Worm (Caenorhabditis elegans) whole organism, L4 larva: ENCODE data around the gene F15D4.4.

Source experiments
- F44E2.7 ChIP-seq: fragments of 200-800 bp; sonication (Bioruptor generic); IDR thresholded peaks from 2 replicates; pipeline ENCODE4 v2.1.2; 2022; ENCODE audit warnings: missing genetic modification characterization, missing compliant biosample characterization
- Y5F2A.4 ChIP-seq: fragments of 200-800 bp; sonication (Bioruptor generic); optimal IDR thresholded peaks from 2 replicates; lab custom pipeline; 2018; ENCODE audit warnings: mild to moderate bottlenecking, missing genetic modification characterization, missing compliant biosample characterization
- aly-2 ChIP-seq: sonication (generic microtip); optimal IDR thresholded peaks from 2 replicates; lab custom pipeline; 2018; ENCODE audit warnings: missing biosample characterization, missing genetic modification characterization
- arid-1 ChIP-seq: fragments of 200-800 bp; sonication (Bioruptor generic); conservative IDR thresholded peaks from 2 replicates; pipeline ENCODE4 v1.3.6; 2022; ENCODE audit warnings: missing genetic modification reagents, missing genetic modification characterization, missing compliant biosample characterization
- daf-19 ChIP-seq: fragments of 200-800 bp; sonication (Bioruptor generic); conservative IDR thresholded peaks from 2 replicates; pipeline ENCODE4 v1.3.6; 2022; ENCODE audit warnings: missing genetic modification characterization, missing compliant biosample characterization
- fkh-10 ChIP-seq: fragments of 150-350 bp; optimal IDR thresholded peaks from 2 replicates; lab custom pipeline; 2014; ENCODE audit warnings: missing biosample characterization, missing genetic modification reagents, missing genetic modification characterization
- fos-1 ChIP-seq: fragments of 150-350 bp; optimal IDR thresholded peaks from 2 replicates; lab custom pipeline; 2014; ENCODE audit warnings: missing biosample characterization, missing genetic modification characterization
- lin-15B ChIP-seq: fragments of 150-350 bp; sonication (generic microtip); optimal IDR thresholded peaks from 3 replicates; lab custom pipeline; 2014; ENCODE audit warnings: missing biosample characterization, missing genetic modification characterization
- nhr-102 ChIP-seq: sonication (generic microtip); optimal IDR thresholded peaks from 2 replicates; lab custom pipeline; 2016; ENCODE audit warnings: mild to moderate bottlenecking, missing genetic modification characterization, moderate library complexity, missing compliant biosample characterization
- nhr-25 ChIP-seq: sonication (generic microtip); optimal IDR thresholded peaks from 2 replicates; lab custom pipeline; 2017; ENCODE audit warnings: missing genetic modification characterization, mild to moderate bottlenecking, missing compliant biosample characterization, antibody characterized with exemption, moderate library complexity, borderline replicate concordance; ENCODE audit not compliant: insufficient read depth
- skn-1 ChIP-seq: fragments of 150-350 bp; optimal IDR thresholded peaks from 2 replicates; lab custom pipeline; 2014; ENCODE audit warnings: missing biosample characterization, missing genetic modification characterization
- snpc-1.2 ChIP-seq: fragments of 200-800 bp; sonication (Bioruptor generic); IDR thresholded peaks from 2 replicates; pipeline ENCODE4 v1.3.6; 2022; ENCODE audit warnings: missing genetic modification reagents, missing genetic modification characterization, missing compliant biosample characterization
- tag-97 ChIP-seq: fragments of 200-800 bp; sonication (Bioruptor generic); IDR thresholded peaks from 2 replicates; pipeline ENCODE4 v1.3.6; 2022; ENCODE audit warnings: missing genetic modification characterization, missing compliant biosample characterization

- TF ChIP-seq tag-97 (no peak), lin-15B (no peak), fkh-10 (GFP tag; lab: Kevin White, UChicago) (no peak), aly-2 (tag; lab: Kevin White, UChicago) (no peak), fos-1 (no peak), daf-19 (GFP tag; lab: Robert Waterston, UW) (no peak), nhr-102 (no peak), Y5F2A.4 (GFP tag; lab: Kevin White, UChicago) (no peak), arid-1 (GFP tag; lab: Robert Waterston, UW) (no peak), nhr-25 (tag; lab: Kevin White, UChicago) (no peak), snpc-1.2 (GFP tag; lab: Robert Waterston, UW) (no peak), skn-1 (no peak), F44E2.7 (GFP tag; lab: Robert Waterston, UW) (0 out of 2 replicates have a peak, but pooled peaks have one; percentile 43)
These were observed 47.0 kb upstream of the F15D4.4 start for ce11 chrII:13289891-13290290.
